Worm (Caenorhabditis elegans): Measurements from ENCODE around the gene dpy-31.

The dpy-31 gene

DNA sequence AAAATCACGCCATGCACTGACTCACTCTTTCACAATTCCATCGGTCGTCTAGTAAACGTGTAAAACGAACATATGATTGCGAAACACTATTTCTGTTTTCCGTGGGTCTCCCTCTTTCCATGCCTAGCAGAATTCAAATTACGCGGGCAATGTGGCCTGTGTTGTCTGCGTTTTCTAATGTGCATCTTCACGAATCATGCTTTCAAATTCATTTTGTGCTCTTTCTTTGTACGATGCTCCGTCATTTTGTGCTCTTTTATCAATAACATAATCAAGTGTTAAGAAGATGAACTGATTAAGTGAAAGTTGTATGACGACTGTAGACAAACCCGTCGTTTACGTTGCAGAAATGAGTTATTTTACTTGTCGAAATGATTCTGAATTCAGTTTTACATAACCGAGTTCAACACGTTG is 36.2 kb upstream of the dpy-31 start (continued):
- TF ChIP-seq ekl-4 (GFP tag; IDR thresholded peaks at IDR 0.05) (no peak), F10E7.11 (tag; optimal IDR thresholded peaks at IDR 0.05) (no peak), F55B11.4 (tag; optimal IDR thresholded peaks at IDR 0.05; ENCODE audit: borderline replicate concordance, insufficient read depth) (no peak), sea-2 (GFP tag; IDR thresholded peaks at IDR 0.05) (no peak), lsy-27 (tag; optimal IDR thresholded peaks at IDR 0.05; ENCODE audit: borderline replicate concordance, insufficient read depth) (no peak), sdz-38 (tag; optimal IDR thresholded peaks at IDR 0.05) (no peak), ceh-100 (GFP tag; IDR thresholded peaks at IDR 0.05) (no peak), B0336.3 (GFP tag; IDR thresholded peaks at IDR 0.05) (0 out of 2 replicates have a peak, but pooled peaks have one; percentile 20), hlh-26 (GFP tag; conservative IDR thresholded peaks at IDR 0.05) (no peak), die-1 (tag; optimal IDR thresholded peaks at IDR 0.05) (no peak), unc-62 (GFP tag; optimal IDR thresholded peaks at IDR 0.05) (no peak), dox-1 (GFP tag; IDR thresholded peaks at IDR 0.05) (peak; percentile 65), ceh-91 (GFP tag; IDR thresholded peaks at IDR 0.05) (no peak), unc-130 (GFP tag; optimal IDR thresholded peaks at IDR 0.05) (no peak), mxl-1 (tag; optimal IDR thresholded peaks at IDR 0.05) (no peak), hmg-1.2 (GFP tag; IDR thresholded peaks at IDR 0.05) (no peak; the same call in 1 of the 2 replicates), hsf-1 (GFP tag; IDR thresholded peaks at IDR 0.05) (no peak), F52B5.7 (tag; optimal IDR thresholded peaks at IDR 0.05) (no peak), T26A5.8 (tag; optimal IDR thresholded peaks at IDR 0.05) (no peak), F23B12.7 (tag; optimal IDR thresholded peaks at IDR 0.05; ENCODE audit: insufficient read depth) (peak; percentile 28), hlh-12 (tag; optimal IDR thresholded peaks at IDR 0.05) (no peak), ztf-22 (GFP tag; optimal IDR thresholded peaks at IDR 0.05) (peak; percentile 28), F57A8.1 (GFP tag; optimal IDR thresholded peaks at IDR 0.05) (no peak), aptf-3 (GFP tag; IDR thresholded peaks at IDR 0.05) (no peak), ceh-40 (GFP tag; IDR thresholded peaks at IDR 0.05) (no peak), madf-6 (GFP tag; IDR thresholded peaks at IDR 0.05) (no peak), repo-1 (tag; optimal IDR thresholded peaks at IDR 0.05) (no peak), mel-28 (tag; optimal IDR thresholded peaks at IDR 0.05; ENCODE audit: borderline replicate concordance) (no peak), zfh-2 (GFP tag; conservative IDR thresholded peaks at IDR 0.05) (no peak), Y53G8AR.9 (GFP tag; conservative IDR thresholded peaks at IDR 0.05) (no peak), tlf-1 (GFP tag; optimal IDR thresholded peaks at IDR 0.05) (no peak), ztf-25 (GFP tag; IDR thresholded peaks at IDR 0.05) (no peak), snpc-1.3 (tag; optimal IDR thresholded peaks at IDR 0.05; ENCODE audit: insufficient read depth) (no peak), ztf-26 (tag; optimal IDR thresholded peaks at IDR 0.05) (no peak), madf-8 (GFP tag; conservative IDR thresholded peaks at IDR 0.05) (no peak), xnd-1 (tag; optimal IDR thresholded peaks at IDR 0.05) (no peak), snpc-4 (GFP tag; optimal IDR thresholded peaks at IDR 0.05) (no peak), snpc-4 (tag; optimal IDR thresholded peaks at IDR 0.05) (peak in 2 of 4 experiments; percentile 21 to 76), let-526 (GFP tag; IDR thresholded peaks at IDR 0.05) (no peak), Y95B8A.8 (GFP tag; IDR thresholded peaks at IDR 0.05) (no peak), D2030.7 (GFP tag; IDR thresholded peaks at IDR 0.05) (no peak), ceh-79 (tag; optimal IDR thresholded peaks at IDR 0.05) (no peak), bed-1 (GFP tag; IDR thresholded peaks at IDR 0.05) (no peak), Y79H2A.3 (GFP tag; conservative IDR thresholded peaks at IDR 0.05) (no peak), C06A6.2 (GFP tag; conservative IDR thresholded peaks at IDR 0.05) (no peak), nhr-27 (tag; optimal IDR thresholded peaks at IDR 0.05) (no peak), let-607 (tag; optimal IDR thresholded peaks at IDR 0.05) (peak; percentile 68 to 75), lin-54 (GFP tag; optimal IDR thresholded peaks at IDR 0.05) (peak; percentile 61), bed-2 (GFP tag; IDR thresholded peaks at IDR 0.05) (no peak)
